Worm (Caenorhabditis elegans) whole organism, young adult: Measurements from ENCODE around the gene C10C6.13.

Source experiments
- B0019.2 ChIP-seq: fragments of 200-800 bp; sonication (Bioruptor generic); conservative IDR thresholded peaks from 2 replicates; pipeline ENCODE4 v1.3.6; 2022; ENCODE audit warnings: missing genetic modification reagents, missing genetic modification characterization, missing compliant biosample characterization
- B0336.3 ChIP-seq: fragments of 200-800 bp; sonication (Bioruptor generic); IDR thresholded peaks from 2 replicates; pipeline ENCODE4 v1.3.6; 2022; ENCODE audit warnings: missing genetic modification characterization, missing compliant biosample characterization
- C17E4.6 ChIP-seq: fragments of 200-800 bp; sonication (Bioruptor generic); IDR thresholded peaks from 2 replicates; pipeline ENCODE4 v1.3.6; 2022; ENCODE audit warnings: missing genetic modification reagents, missing genetic modification characterization, missing compliant biosample characterization
- F55B11.4 ChIP-seq: sonication (generic microtip); optimal IDR thresholded peaks from 2 replicates; lab custom pipeline; 2016; ENCODE audit warnings: missing compliant biosample characterization, missing genetic modification characterization, borderline replicate concordance; ENCODE audit not compliant: insufficient read depth
- F57A8.1 ChIP-seq: fragments of 200-800 bp; sonication (Bioruptor generic); optimal IDR thresholded peaks from 2 replicates; lab custom pipeline; 2018; ENCODE audit warnings: mild to moderate bottlenecking, missing genetic modification characterization, moderate library complexity, missing compliant biosample characterization
- T26A5.8 ChIP-seq: sonication (generic microtip); optimal IDR thresholded peaks from 2 replicates; lab custom pipeline; 2016; ENCODE audit warnings: missing genetic modification characterization, missing compliant biosample characterization
- Y53G8AR.9 ChIP-seq: fragments of 200-800 bp; sonication (Bioruptor generic); conservative IDR thresholded peaks from 2 replicates; pipeline ENCODE4 v1.3.6; 2022; ENCODE audit warnings: missing genetic modification reagents, missing genetic modification characterization, missing compliant biosample characterization
- Y79H2A.3 ChIP-seq: fragments of 200-800 bp; sonication (Bioruptor generic); conservative IDR thresholded peaks from 2 replicates; pipeline ENCODE4 v1.3.6; 2022; ENCODE audit warnings: missing genetic modification reagents, missing genetic modification characterization, missing compliant biosample characterization
- ZK185.1 ChIP-seq: sonication (generic microtip); optimal IDR thresholded peaks from 2 replicates; lab custom pipeline; 2016; ENCODE audit warnings: mild to moderate bottlenecking, missing genetic modification characterization, missing compliant biosample characterization; ENCODE audit not compliant: poor library complexity, severe bottlenecking
- akir-1 ChIP-seq: fragments of 200-800 bp; sonication (Bioruptor generic); optimal IDR thresholded peaks from 2 replicates; lab custom pipeline; 2018; ENCODE audit warnings: mild to moderate bottlenecking, missing genetic modification characterization, moderate library complexity, missing compliant biosample characterization
- ccch-3 ChIP-seq: fragments of 200-800 bp; sonication (Bioruptor generic); optimal IDR thresholded peaks from 2 replicates; lab custom pipeline; 2018; ENCODE audit warnings: mild to moderate bottlenecking, missing genetic modification characterization, missing compliant biosample characterization
- cebp-1 ChIP-seq, 2 experiments: fragments of 200-800 bp in 1 of 2; sonication (Bioruptor generic) in 1 of 2; sonication (generic microtip) in 1 of 2; IDR thresholded peaks in 1 of 2; optimal IDR thresholded peaks in 1 of 2; 2 replicates each; pipeline versions ENCODE4 v1.3.6 to Lab custom; 2017 to 2022; ENCODE audit warnings: missing compliant biosample characterization in 2 of 2, missing genetic modification characterization in 2 of 2, mild to moderate bottlenecking in 1 of 2, missing genetic modification reagents in 1 of 2, moderate library complexity in 1 of 2
- ceh-40 ChIP-seq: fragments of 200-800 bp; sonication (Bioruptor generic); IDR thresholded peaks from 2 replicates; pipeline ENCODE4 v1.3.6; 2022; ENCODE audit warnings: missing genetic modification characterization, missing compliant biosample characterization
- ceh-58 ChIP-seq: fragments of 200-800 bp; sonication (Bioruptor generic); IDR thresholded peaks from 2 replicates; pipeline ENCODE4 v1.3.6; 2022; ENCODE audit warnings: missing genetic modification characterization, missing compliant biosample characterization
- ceh-79 ChIP-seq: sonication (generic microtip); optimal IDR thresholded peaks from 2 replicates; lab custom pipeline; 2017; ENCODE audit warnings: mild to moderate bottlenecking, missing genetic modification characterization, missing compliant biosample characterization
- ceh-91 ChIP-seq: fragments of 200-800 bp; sonication (Bioruptor generic); IDR thresholded peaks from 2 replicates; pipeline ENCODE4 v1.3.6; 2022; ENCODE audit warnings: missing genetic modification reagents, missing genetic modification characterization, missing compliant biosample characterization
- dox-1 ChIP-seq: fragments of 200-800 bp; sonication (Bioruptor generic); IDR thresholded peaks from 2 replicates; pipeline ENCODE4 v1.3.6; 2022; ENCODE audit warnings: missing genetic modification reagents, missing genetic modification characterization, missing compliant biosample characterization
- dpff-1 ChIP-seq: sonication (generic microtip); optimal IDR thresholded peaks from 2 replicates; lab custom pipeline; 2017; ENCODE audit warnings: mild to moderate bottlenecking, missing genetic modification characterization, missing compliant biosample characterization
- efl-1 ChIP-seq: fragments of 150-350 bp; optimal IDR thresholded peaks from 2 replicates; lab custom pipeline; 2014; ENCODE audit warnings: missing biosample characterization, missing genetic modification reagents, missing genetic modification characterization
- hlh-26 ChIP-seq: fragments of 200-800 bp; sonication (Bioruptor generic); conservative IDR thresholded peaks from 2 replicates; pipeline ENCODE4 v1.3.6; 2022; ENCODE audit warnings: missing genetic modification reagents, missing genetic modification characterization, missing compliant biosample characterization
- hmg-1.2 ChIP-seq: fragments of 200-800 bp; sonication (Bioruptor generic); IDR thresholded peaks from 2 replicates; pipeline ENCODE4 v1.3.6; 2022; ENCODE audit warnings: missing genetic modification reagents, missing genetic modification characterization, missing compliant biosample characterization
- hmg-20 ChIP-seq: fragments of 200-800 bp; sonication (Bioruptor generic); IDR thresholded peaks from 2 replicates; pipeline ENCODE4 v1.3.6; 2022; ENCODE audit warnings: missing genetic modification reagents, missing genetic modification characterization, missing compliant biosample characterization
- hsf-1 ChIP-seq: fragments of 200-800 bp; sonication (Bioruptor generic); IDR thresholded peaks from 2 replicates; pipeline ENCODE4 v1.3.6; 2022; ENCODE audit warnings: missing genetic modification reagents, missing genetic modification characterization, missing compliant biosample characterization
- let-607 ChIP-seq, 2 experiments: fragments of 200-800 bp in 1 of 2; sonication (Bioruptor generic) in 1 of 2; sonication (generic microtip) in 1 of 2; optimal IDR thresholded peaks; 2 replicates each; lab custom pipeline; 2016 to 2018; ENCODE audit warnings: mild to moderate bottlenecking in 2 of 2, missing compliant biosample characterization in 2 of 2, missing genetic modification characterization in 2 of 2, moderate library complexity in 2 of 2, missing genotype in 1 of 2
- lin-35 ChIP-seq, 3 experiments: fragments of 150-350 bp in 2 of 3; sonication (generic microtip) in 1 of 3; optimal IDR thresholded peaks; 2 replicates each; lab custom pipeline; 2014 to 2018; ENCODE audit warnings: missing biosample characterization in 3 of 3, missing genetic modification characterization in 3 of 3, missing genetic modification reagents in 3 of 3
- lsy-27 ChIP-seq: sonication (generic microtip); optimal IDR thresholded peaks from 2 replicates; lab custom pipeline; 2017; ENCODE audit warnings: missing genetic modification characterization, mild to moderate bottlenecking, missing compliant biosample characterization, antibody characterized with exemption, missing genotype, borderline replicate concordance; ENCODE audit not compliant: insufficient read depth
- madf-6 ChIP-seq: fragments of 200-800 bp; sonication (Bioruptor generic); IDR thresholded peaks from 2 replicates; pipeline ENCODE4 v1.3.6; 2022; ENCODE audit warnings: missing genetic modification reagents, missing genetic modification characterization, missing compliant biosample characterization
- mcd-1 ChIP-seq: fragments of 200-800 bp; sonication (Bioruptor generic); IDR thresholded peaks from 2 replicates; pipeline ENCODE4 v1.3.6; 2022; ENCODE audit warnings: missing genetic modification reagents, missing genetic modification characterization, missing compliant biosample characterization
- mel-28 ChIP-seq: sonication (generic microtip); optimal IDR thresholded peaks from 2 replicates; lab custom pipeline; 2016; ENCODE audit warnings: borderline replicate concordance, mild to moderate bottlenecking, missing genetic modification characterization, missing compliant biosample characterization
- mxl-1 ChIP-seq: sonication (generic microtip); optimal IDR thresholded peaks from 2 replicates; lab custom pipeline; 2016; ENCODE audit warnings: missing genetic modification characterization, missing compliant biosample characterization
- nfya-2 ChIP-seq: fragments of 200-800 bp; sonication (Bioruptor generic); IDR thresholded peaks from 2 replicates; pipeline ENCODE4 v1.3.6; 2022; ENCODE audit warnings: missing genetic modification reagents, missing genetic modification characterization, missing compliant biosample characterization
- nhr-120 ChIP-seq: fragments of 200-800 bp; sonication (Bioruptor generic); IDR thresholded peaks from 2 replicates; pipeline ENCODE4 v1.3.6; 2022; ENCODE audit warnings: missing genetic modification characterization, missing compliant biosample characterization
- nhr-27 ChIP-seq: fragments of 200-800 bp; sonication (Bioruptor generic); optimal IDR thresholded peaks from 2 replicates; lab custom pipeline; 2018; ENCODE audit warnings: mild to moderate bottlenecking, missing genetic modification characterization, moderate library complexity, missing compliant biosample characterization
- nhr-90 ChIP-seq: sonication (generic microtip); optimal IDR thresholded peaks from 2 replicates; lab custom pipeline; 2016; ENCODE audit warnings: missing genotype, mild to moderate bottlenecking, missing genetic modification characterization, missing compliant biosample characterization
- snpc-4 ChIP-seq, 5 experiments: fragments of 150-350 bp in 1 of 5; sonication (generic microtip) in 4 of 5; optimal IDR thresholded peaks; 2 replicates each; lab custom pipeline; 2014 to 2018; ENCODE audit warnings: missing genetic modification characterization in 5 of 5, missing biosample characterization in 3 of 5, antibody characterized with exemption in 2 of 5, mild to moderate bottlenecking in 2 of 5, missing compliant biosample characterization in 2 of 5, missing genotype in 2 of 5, moderate library complexity in 2 of 5, missing genetic modification reagents in 1 of 5
- tlf-1 ChIP-seq: fragments of 200-800 bp; sonication (Bioruptor generic); optimal IDR thresholded peaks from 2 replicates; lab custom pipeline; 2018; ENCODE audit warnings: mild to moderate bottlenecking, missing genetic modification characterization, missing compliant biosample characterization
- unc-130 ChIP-seq: sonication (generic microtip); optimal IDR thresholded peaks from 2 replicates; lab custom pipeline; 2016; ENCODE audit warnings: missing genetic modification reagents, missing genetic modification characterization, missing compliant biosample characterization
- unc-62 ChIP-seq: fragments of 150-350 bp; optimal IDR thresholded peaks from 2 replicates; lab custom pipeline; 2014; ENCODE audit warnings: missing biosample characterization, missing genetic modification reagents, missing genetic modification characterization
- zim-3 ChIP-seq: sonication (generic microtip); optimal IDR thresholded peaks from 2 replicates; lab custom pipeline; 2017; ENCODE audit warnings: mild to moderate bottlenecking, missing genetic modification characterization, moderate library complexity, missing compliant biosample characterization
- ztf-18 ChIP-seq: sonication (generic microtip); optimal IDR thresholded peaks from 2 replicates; lab custom pipeline; 2016; ENCODE audit warnings: missing genotype, mild to moderate bottlenecking, missing genetic modification characterization, missing compliant biosample characterization
- ztf-25 ChIP-seq: fragments of 200-800 bp; sonication (Bioruptor generic); IDR thresholded peaks from 2 replicates; pipeline ENCODE4 v1.3.6; 2022; ENCODE audit warnings: missing genetic modification reagents, missing genetic modification characterization, missing compliant biosample characterization

C10C6.13 gene

DNA sequence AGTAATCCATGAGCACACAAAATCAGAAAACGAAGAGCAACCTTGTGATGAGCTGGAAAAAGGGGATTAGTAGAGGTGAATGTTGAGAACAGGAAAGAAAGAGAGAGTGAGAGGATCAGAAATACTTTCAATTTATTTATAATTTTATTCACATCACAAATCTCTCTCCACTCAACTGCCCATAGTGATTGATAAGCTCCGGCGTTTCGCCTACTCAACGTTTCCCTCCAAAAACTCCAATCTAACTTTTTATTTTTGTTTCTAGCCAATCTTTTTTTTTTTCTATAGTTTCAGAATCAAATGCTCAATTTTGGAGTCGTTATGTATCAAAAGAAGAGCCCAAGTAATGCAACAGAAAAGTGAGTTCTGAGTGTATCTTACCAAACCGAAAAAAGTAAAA lies 44.1 kb downstream of the C10C6.13 start, which contains the start of gene kin-4:
Gene kin-4, plus strand, starts transcription at position 301 of the 400 bp plus-strand sequence.
- TF ChIP-seq hsf-1 (GFP tag; lab: Robert Waterston, UW), result no peak
- TF ChIP-seq dpff-1 (tag; lab: Kevin White, UChicago), result no peak
- no peak for TF ChIP-seq let-607 (tag; optimal IDR thresholded peaks at IDR 0.05; lab: Kevin White, UChicago)
- no peak for TF ChIP-seq ztf-25
- no peak for TF ChIP-seq F55B11.4 (tag; lab: Kevin White, UChicago)
- no peak for TF ChIP-seq dox-1 (GFP tag; lab: Robert Waterston, UW)
- no peak for TF ChIP-seq mel-28
- no peak for TF ChIP-seq lsy-27
- TF ChIP-seq cebp-1 (GFP tag; IDR thresholded peaks at IDR 0.05; lab: Robert Waterston, UW), result no peak
- TF ChIP-seq cebp-1 (tag; optimal IDR thresholded peaks at IDR 0.05; lab: Kevin White, UChicago), result no peak
- no peak for TF ChIP-seq F57A8.1 (GFP tag; lab: Kevin White, UChicago)
- TF ChIP-seq tlf-1 (GFP tag; lab: Kevin White, UChicago), result no peak
- TF ChIP-seq nhr-27 (tag; lab: Kevin White, UChicago), result no peak
- no peak for TF ChIP-seq ceh-91 (GFP tag; lab: Robert Waterston, UW)
- TF ChIP-seq madf-6 (GFP tag; lab: Robert Waterston, UW), result no peak
- TF ChIP-seq hmg-1.2 (GFP tag; lab: Robert Waterston, UW), result no peak
- TF ChIP-seq nhr-120 (GFP tag; lab: Robert Waterston, UW), result no peak
- no peak for TF ChIP-seq ZK185.1
- no peak for TF ChIP-seq efl-1 (GFP tag; lab: Kevin White, UChicago)
- TF ChIP-seq lin-35 (GFP tag; optimal IDR thresholded peaks at IDR 0.05; lab: Kevin White, UChicago), result no peak
- TF ChIP-seq ceh-58 (GFP tag; lab: Robert Waterston, UW), result no peak

- no peak for TF ChIP-seq Y53G8AR.9 (GFP tag; lab: Robert Waterston, UW)
- TF ChIP-seq hmg-20, result no peak
- TF ChIP-seq mcd-1 (GFP tag; lab: Robert Waterston, UW), result no peak
- no peak for TF ChIP-seq ceh-91 (GFP tag; lab: Robert Waterston, UW)
- no peak for TF ChIP-seq akir-1 (GFP tag; lab: Kevin White, UChicago)
- no peak for TF ChIP-seq nfya-2 (GFP tag; lab: Robert Waterston, UW)
- TF ChIP-seq T26A5.8 (tag; lab: Kevin White, UChicago), result no peak
- TF ChIP-seq ceh-79 (tag; lab: Kevin White, UChicago), result no peak
- no peak for TF ChIP-seq unc-62 (GFP tag; lab: Kevin White, UChicago)
- no peak for TF ChIP-seq B0336.3 (GFP tag; lab: Robert Waterston, UW)
- no peak for TF ChIP-seq tlf-1 (GFP tag; lab: Kevin White, UChicago)
- no peak for TF ChIP-seq hmg-1.2 (GFP tag; lab: Robert Waterston, UW)
- no peak for TF ChIP-seq nhr-120 (GFP tag; lab: Robert Waterston, UW)
- no peak for TF ChIP-seq zim-3 (tag; lab: Kevin White, UChicago)
- no peak for TF ChIP-seq C17E4.6
- TF ChIP-seq madf-6 (GFP tag; lab: Robert Waterston, UW), result no peak
- TF ChIP-seq nhr-90 (tag; lab: Kevin White, UChicago), result no peak
- no peak for TF ChIP-seq F57A8.1 (GFP tag; lab: Kevin White, UChicago)
These were observed 44.7 kb downstream of the C10C6.13 start, which contains the start of gene F22B3.8 for ce11 chrIV:11424830-11425229. F22B3.8 (minus strand) TSS chrIV:11424930.

DNA sequence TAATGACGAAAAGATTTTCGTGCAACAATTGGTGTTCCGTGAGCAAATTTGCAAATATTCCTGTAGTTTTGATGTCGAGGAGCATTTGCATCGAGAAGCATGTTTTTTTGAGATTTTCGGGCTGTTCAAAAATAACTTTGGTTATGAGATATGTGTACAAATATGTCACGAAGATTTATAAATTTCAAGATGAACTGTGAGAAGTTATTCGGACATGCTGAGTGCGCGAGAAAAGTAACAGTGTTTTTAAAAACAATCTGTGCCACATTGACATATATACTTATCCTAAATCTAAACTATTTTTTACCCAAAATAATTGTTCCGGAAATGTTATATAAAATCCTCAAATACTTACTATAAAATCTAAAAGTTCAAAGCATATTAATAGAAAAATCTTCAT lies 47.9 kb downstream of the C10C6.13 start, which contains the start of gene F22B3.7:
Gene F22B3.7, minus strand, starts transcription at position 101 of the 400 bp plus-strand sequence.
- TF ChIP-seq mxl-1 (no peak), mel-28 (no peak), Y79H2A.3 (no peak), ztf-18 (tag; lab: Kevin White, UChicago) (no peak), nhr-90 (tag; lab: Kevin White, UChicago) (no peak), unc-130 (GFP tag; lab: Kevin White, UChicago) (no peak), hlh-26 (GFP tag; lab: Robert Waterston, UW) (no peak), nhr-27 (tag; lab: Kevin White, UChicago) (no peak), ceh-40 (GFP tag; lab: Robert Waterston, UW) (no peak), mcd-1 (GFP tag; lab: Robert Waterston, UW) (no peak), unc-62 (GFP tag; lab: Kevin White, UChicago) (no peak), ccch-3 (GFP tag; lab: Kevin White, UChicago) (no peak), snpc-4 (GFP tag; optimal IDR thresholded peaks at IDR 0.05; lab: Kevin White, UChicago) (no peak), snpc-4 (tag; optimal IDR thresholded peaks at IDR 0.05; lab: Kevin White, UChicago) (no peak), zim-3 (tag; lab: Kevin White, UChicago) (no peak), B0019.2 (GFP tag; lab: Robert Waterston, UW) (no peak)
